Fruit fly (Drosophila melanogaster) Kc167 (cell line): ENCODE data around the gene CG9839.

Source experiments
- Sin3A ChIP-seq: fragments of >200 bp; optimal IDR thresholded peaks from 2 replicates; lab custom pipeline; 2018; ENCODE audit warnings: missing external identifiers
- h ChIP-seq: fragments of >200 bp; optimal IDR thresholded peaks from 3 replicates; lab custom pipeline; 2018; ENCODE audit warnings: missing external identifiers
- psq ChIP-seq: fragments of >200 bp; optimal IDR thresholded peaks from 2 replicates; lab custom pipeline; 2017; ENCODE audit warnings: missing external identifiers
- ttk ChIP-seq: sonication (Bioruptor generic); optimal IDR thresholded peaks from 2 replicates; lab custom pipeline; 2017; ENCODE audit warnings: missing external identifiers

DNA sequence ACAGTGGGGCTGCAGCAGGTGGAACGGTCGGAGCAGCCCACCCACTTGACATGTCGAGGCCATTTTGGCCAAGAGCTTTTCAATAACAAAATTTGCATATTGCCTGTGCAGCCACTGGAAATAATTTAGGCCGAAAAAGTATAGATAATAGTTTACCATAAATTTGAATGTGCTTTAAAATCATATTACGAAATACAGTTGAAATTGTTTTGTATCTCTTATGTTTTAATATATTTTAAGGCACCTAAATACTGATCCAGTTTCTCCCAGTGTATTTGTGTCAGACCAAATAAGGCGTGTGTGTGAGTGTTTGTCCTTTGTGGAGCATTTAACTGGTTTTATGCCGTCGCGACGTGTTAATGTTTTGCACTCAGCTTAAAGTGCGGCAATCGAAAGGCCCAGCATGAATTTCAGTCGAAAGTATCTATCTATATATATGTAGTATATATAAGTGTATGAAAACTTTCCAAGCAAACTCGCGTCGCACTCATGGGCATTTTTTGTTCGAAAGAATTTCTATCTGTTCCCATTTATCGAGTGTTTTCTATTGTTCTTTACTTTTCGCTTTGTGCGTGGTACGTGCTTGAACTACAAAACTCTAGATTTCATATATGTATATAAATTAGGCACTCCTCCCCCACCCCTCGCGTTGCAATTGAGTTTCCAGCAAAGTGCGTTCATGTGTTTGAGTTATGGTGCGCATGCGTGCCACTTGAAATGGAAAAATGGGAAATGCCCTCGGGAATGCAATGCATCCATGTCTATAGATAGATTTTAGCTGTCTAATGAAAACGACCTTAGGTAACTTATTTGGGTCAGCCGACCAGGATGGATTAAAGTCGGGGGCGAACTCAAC lies 44.0 kb upstream of the CG9839 start:
- no peak for TF ChIP-seq h (lab: Kevin White, UChicago)
- no peak for TF ChIP-seq ttk (lab: Kevin White, UChicago)
- no peak for TF ChIP-seq psq (lab: Kevin White, UChicago)
- no peak for TF ChIP-seq Sin3A (lab: Kevin White, UChicago)
